Fruit fly (Drosophila melanogaster) whole organism, wandering third instar larva: ENCODE data around the gene Pka-C3.
A peak's percentile ranks its signal among the peaks of the same experiment; 100 is the strongest.

Experiments used
- Abd-B ChIP-seq: fragments of >200 bp; optimal IDR thresholded peaks from 2 replicates; lab custom pipeline; 2017; ENCODE audit warnings: missing biosample characterization, missing genetic modification characterization
- CG32264 ChIP-seq: fragments of 200-800 bp; sonication (Bioruptor generic); optimal IDR thresholded peaks from 2 replicates; lab custom pipeline; 2016; ENCODE audit warnings: missing biosample characterization, missing genetic modification characterization
- Dfd ChIP-seq: fragments of >200 bp; optimal IDR thresholded peaks from 2 replicates; lab custom pipeline; 2017; ENCODE audit warnings: missing biosample characterization, missing genetic modification characterization
- Dif ChIP-seq: fragments of 200-275, 200-300 bp; sonication (Bioruptor generic); optimal IDR thresholded peaks from 2 replicates; lab custom pipeline; 2018; ENCODE audit warnings: missing biosample characterization, missing genetic modification characterization; ENCODE audit not compliant: partially characterized antibody
- GATAd ChIP-seq: sonication (Bioruptor generic); optimal IDR thresholded peaks from 2 replicates; lab custom pipeline; 2016; ENCODE audit warnings: missing biosample characterization, missing genetic modification characterization
- HLH106 ChIP-seq: fragments of 200-800 bp; optimal IDR thresholded peaks from 3 replicates; lab custom pipeline; 2019; ENCODE audit warnings: missing biosample characterization, mild to moderate bottlenecking, missing genetic modification characterization, moderate library complexity
- Hnf4 ChIP-seq: fragments of 200-800 bp; sonication (Bioruptor generic); optimal IDR thresholded peaks from 2 replicates; lab custom pipeline; 2016; ENCODE audit warnings: missing biosample characterization, mild to moderate bottlenecking, missing genetic modification characterization
- Myc ChIP-seq: fragments of >200 bp; optimal IDR thresholded peaks from 2 replicates; lab custom pipeline; 2017
- N ChIP-seq: fragments of >200 bp; optimal IDR thresholded peaks from 2 replicates; lab custom pipeline; 2018; ENCODE audit warnings: missing biosample characterization, missing external identifiers, missing genetic modification characterization
- Sp1 ChIP-seq: fragments of 200-800 bp; sonication (Bioruptor generic); optimal IDR thresholded peaks from 3 replicates; lab custom pipeline; 2019; ENCODE audit warnings: missing biosample characterization, mild to moderate bottlenecking, missing genetic modification characterization, moderate library complexity
- Vsx2 ChIP-seq: fragments of 200-300, 225-300 bp; sonication (Bioruptor generic); optimal IDR thresholded peaks from 2 replicates; lab custom pipeline; 2018; ENCODE audit warnings: missing biosample characterization, missing genetic modification characterization; ENCODE audit not compliant: partially characterized antibody
- br ChIP-seq: fragments of 200-800 bp; sonication (Bioruptor generic); optimal IDR thresholded peaks from 2 replicates; lab custom pipeline; 2016; ENCODE audit warnings: missing biosample characterization, missing genetic modification characterization
- brk ChIP-seq: fragments of 200-800 bp; sonication (Bioruptor generic); optimal IDR thresholded peaks from 2 replicates; lab custom pipeline; 2016; ENCODE audit warnings: missing biosample characterization, mild to moderate bottlenecking, missing genetic modification characterization
- dmrt93B ChIP-seq: fragments of 200-800 bp; sonication (Bioruptor generic); optimal IDR thresholded peaks from 2 replicates; lab custom pipeline; 2018; ENCODE audit warnings: missing biosample characterization, mild to moderate bottlenecking, missing genetic modification characterization
- dsf ChIP-seq: sonication (Bioruptor generic); optimal IDR thresholded peaks from 2 replicates; lab custom pipeline; 2016; ENCODE audit warnings: missing biosample characterization, missing genetic modification characterization, borderline replicate concordance
- ey ChIP-seq: fragments of 200-800 bp; sonication (Bioruptor generic); optimal IDR thresholded peaks from 2 replicates; lab custom pipeline; 2016; ENCODE audit warnings: missing biosample characterization, missing genetic modification characterization
- foxo ChIP-seq, 2 experiments: fragments of 200-800 bp; sonication (Bioruptor generic); optimal IDR thresholded peaks; 2 replicates in 1 of 2; 3 replicates in 1 of 2; lab custom pipeline; 2016 to 2017; ENCODE audit warnings: missing biosample characterization in 2 of 2, missing genetic modification characterization in 2 of 2
- fru ChIP-seq: fragments of 200-800 bp; sonication (Bioruptor generic); optimal IDR thresholded peaks from 3 replicates; lab custom pipeline; 2016; ENCODE audit warnings: missing biosample characterization, mild to moderate bottlenecking, missing genetic modification characterization
- h ChIP-seq: fragments of 200-800 bp; sonication (Bioruptor generic); optimal IDR thresholded peaks from 3 replicates; lab custom pipeline; 2016; ENCODE audit warnings: missing biosample characterization, mild to moderate bottlenecking, missing genetic modification characterization
- jim ChIP-seq: fragments of 175-275, 200-325 bp; sonication (Bioruptor generic); optimal IDR thresholded peaks from 2 replicates; lab custom pipeline; 2016; ENCODE audit warnings: missing biosample characterization, mild to moderate bottlenecking, missing genetic modification characterization
- lola ChIP-seq: fragments of >200 bp; optimal IDR thresholded peaks from 2 replicates; lab custom pipeline; 2017; ENCODE audit warnings: missing biosample characterization, missing genetic modification characterization
- rgr ChIP-seq: fragments of 200-800 bp; sonication (Bioruptor generic); optimal IDR thresholded peaks from 3 replicates; lab custom pipeline; 2016; ENCODE audit warnings: missing biosample characterization, mild to moderate bottlenecking, missing genetic modification characterization
- sage ChIP-seq: fragments of 200-800 bp; sonication (Bioruptor generic); optimal IDR thresholded peaks from 2 replicates; lab custom pipeline; 2016; ENCODE audit warnings: missing biosample characterization, mild to moderate bottlenecking, missing genetic modification characterization
- sv ChIP-seq: fragments of 200-800 bp; sonication (Bioruptor generic); optimal IDR thresholded peaks from 3 replicates; lab custom pipeline; 2016; ENCODE audit warnings: missing biosample characterization, missing genetic modification characterization
- tai ChIP-seq: sonication (Bioruptor generic); optimal IDR thresholded peaks from 2 replicates; lab custom pipeline; 2016; ENCODE audit warnings: missing biosample characterization, missing genetic modification characterization
- usp ChIP-seq: fragments of >200 bp; optimal IDR thresholded peaks from 2 replicates; lab custom pipeline; 2017; ENCODE audit warnings: missing biosample characterization, missing genetic modification characterization
- woc ChIP-seq: sonication (Bioruptor generic); optimal IDR thresholded peaks from 2 replicates; lab custom pipeline; 2016; ENCODE audit warnings: missing biosample characterization, mild to moderate bottlenecking, missing genetic modification characterization

The Pka-C3 gene

DNA sequence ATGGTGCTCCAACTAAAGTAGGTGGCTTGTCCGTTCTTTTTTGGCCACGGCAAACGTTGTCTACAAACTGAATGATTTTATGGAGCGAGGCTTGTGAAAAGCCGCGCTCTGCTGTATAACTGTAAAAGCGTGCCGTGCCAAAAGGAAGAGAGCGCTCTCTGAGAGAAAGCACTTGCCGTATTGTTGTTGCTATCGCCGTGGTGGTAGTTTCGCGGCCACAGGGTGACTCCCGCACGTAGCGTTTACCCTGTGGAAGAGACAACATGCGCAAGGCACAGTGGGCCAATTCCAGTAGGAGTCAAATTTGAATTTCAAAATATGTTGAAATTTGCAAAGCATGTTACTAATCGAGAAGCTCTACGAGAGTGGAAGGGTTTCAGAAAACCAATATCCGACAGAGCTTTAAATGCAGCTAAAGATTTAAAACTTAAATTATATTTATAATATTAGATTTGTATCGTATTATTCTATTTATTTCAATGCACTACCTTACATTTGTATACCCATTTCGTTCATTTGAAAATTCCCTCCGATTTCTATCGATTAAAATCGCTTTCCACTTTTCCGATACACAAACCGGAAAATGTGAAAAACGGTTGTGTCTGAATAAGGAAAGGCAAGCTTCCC lies 29.7 kb downstream of the Pka-C3 start, which contains the start of gene sff:
Gene sff, minus strand, starts transcription at position 51 of the 627 bp plus-strand sequence.
- TF ChIP-seq CG32264 (GFP tag; lab: Kevin White, UChicago) (no peak), fru (GFP tag; lab: Kevin White, UChicago) (peak; percentile 11), sv (GFP tag; lab: Kevin White, UChicago) (peak; percentile 76), Myc (lab: Kevin White, UChicago) (no peak), Dif (GFP tag; lab: Kevin White, UChicago) (peak; percentile 37), HLH106 (tag; lab: Kevin White, UChicago) (peak; percentile 39), h (GFP tag; lab: Kevin White, UChicago) (no peak), foxo (GFP tag; optimal IDR thresholded peaks at IDR 0.05; lab: Kevin White, UChicago) (peak in 1 of 2 experiments; percentile 24)

DNA sequence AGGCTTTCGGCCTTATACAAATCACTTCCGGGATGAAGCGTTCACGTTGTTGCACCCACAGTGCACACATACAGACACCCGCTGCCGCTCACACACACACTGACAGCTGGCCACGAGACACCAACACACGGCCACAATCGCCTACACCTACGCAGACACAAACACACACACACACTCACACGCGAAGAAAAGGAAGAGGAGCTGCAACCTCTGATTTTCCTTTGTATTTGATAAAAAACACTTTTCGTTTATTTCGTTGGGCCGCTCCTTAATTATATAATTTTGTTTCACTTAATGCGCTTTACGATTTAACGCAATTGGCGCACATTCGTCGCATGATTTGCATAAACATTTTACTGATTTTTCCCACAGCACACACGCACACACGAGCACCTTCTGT lies 30.3 kb downstream of the Pka-C3 start:
- TF ChIP-seq lola (GFP tag; lab: Kevin White, UChicago): no peak
- no peak for TF ChIP-seq usp
- peak; percentile 57 for TF ChIP-seq Dfd (GFP tag; lab: Kevin White, UChicago)
- TF ChIP-seq dmrt93B: no peak
- no peak for TF ChIP-seq dsf (GFP tag; lab: Kevin White, UChicago)
- TF ChIP-seq jim (GFP tag; lab: Kevin White, UChicago): no peak

DNA sequence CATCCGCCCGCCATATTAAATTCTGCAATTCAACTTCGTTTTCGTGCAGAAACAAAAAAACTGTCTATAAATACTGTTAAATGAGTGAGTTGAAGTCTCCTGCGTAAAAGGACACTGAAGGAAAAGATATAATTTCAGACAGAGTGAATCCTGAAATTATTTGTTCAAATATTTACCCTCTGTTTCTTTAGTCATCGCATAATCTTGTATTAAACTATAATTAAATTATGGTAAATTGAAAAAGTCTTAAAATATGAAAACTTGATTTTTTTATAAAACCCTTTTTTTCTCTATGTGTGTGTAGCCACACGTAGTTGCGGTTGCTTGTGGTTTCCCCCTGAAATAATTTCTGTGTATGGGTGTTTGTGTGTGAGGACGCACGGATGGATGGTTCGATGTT lies 31.2 kb downstream of the Pka-C3 start:
- TF ChIP-seq dmrt93B (no peak), rgr (GFP tag; lab: Kevin White, UChicago) (peak; percentile 10), h (GFP tag; lab: Kevin White, UChicago) (peak; percentile 27), Sp1 (GFP tag; lab: Kevin White, UChicago) (peak; percentile 13), brk (GFP tag; lab: Kevin White, UChicago) (no peak), HLH106 (tag; lab: Kevin White, UChicago) (peak; percentile 12), fru (GFP tag; lab: Kevin White, UChicago) (peak; percentile 14)

DNA sequence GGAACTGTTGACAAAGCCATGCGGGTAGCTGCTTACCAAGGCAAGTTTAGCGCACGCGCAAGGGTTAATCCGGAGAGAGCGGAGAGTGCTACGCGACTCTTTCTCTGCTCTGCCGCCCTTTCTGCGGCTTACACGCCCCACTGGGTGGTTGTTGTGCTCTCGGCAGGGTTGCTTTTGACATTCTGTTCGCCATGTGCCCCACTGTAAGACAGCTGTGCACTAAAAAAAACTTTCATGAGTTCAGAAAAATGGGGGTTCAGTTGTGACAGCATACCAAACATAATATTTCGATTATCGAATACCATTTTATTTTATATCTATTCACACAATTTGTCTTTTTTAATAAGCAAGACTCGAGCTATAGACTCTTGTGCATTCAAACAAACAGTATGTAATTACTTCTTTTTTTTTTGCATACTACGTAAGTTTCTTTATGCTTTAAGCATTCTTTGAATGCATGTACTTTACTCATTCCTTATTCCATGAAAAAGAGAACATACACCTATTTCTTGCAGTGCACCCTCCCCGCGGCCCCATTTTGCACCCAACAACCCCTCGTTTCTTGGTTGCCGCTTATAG lies 33.5 kb downstream of the Pka-C3 start:
- TF ChIP-seq dsf (GFP tag; lab: Kevin White, UChicago) (no peak), sv (GFP tag; lab: Kevin White, UChicago) (no peak), Sp1 (GFP tag; lab: Kevin White, UChicago) (peak; percentile 26), h (GFP tag; lab: Kevin White, UChicago) (no peak), N (GFP tag; lab: Kevin White, UChicago) (no peak), foxo (GFP tag; optimal IDR thresholded peaks at IDR 0.05; lab: Kevin White, UChicago) (peak in 1 of 2 experiments; percentile 32), fru (GFP tag; lab: Kevin White, UChicago) (peak; percentile 20), dmrt93B (no peak)

DNA sequence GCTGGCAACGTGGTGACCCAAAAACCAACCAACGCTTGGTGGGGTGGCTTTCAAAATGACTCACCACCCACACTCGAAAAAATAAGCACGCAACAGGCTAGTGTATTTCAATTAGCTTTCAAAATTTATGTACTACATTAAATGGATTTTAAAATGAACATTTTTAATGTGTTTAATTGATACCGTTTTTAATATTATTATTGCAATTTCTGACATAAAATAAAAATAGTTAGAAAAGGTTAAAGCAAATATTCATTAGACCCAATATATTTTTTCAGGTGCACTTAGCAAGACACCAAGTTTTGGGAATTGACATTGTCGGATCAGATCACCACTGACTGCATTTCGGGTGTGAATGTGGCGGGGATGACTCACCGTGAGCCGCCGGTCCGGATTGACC lies 48.3 kb downstream of the Pka-C3 start:
- no peak for TF ChIP-seq woc
- no peak for TF ChIP-seq usp
- TF ChIP-seq br (GFP tag; lab: Kevin White, UChicago): no peak
- no peak for TF ChIP-seq Hnf4 (GFP tag; lab: Kevin White, UChicago)
- TF ChIP-seq GATAd (GFP tag; lab: Kevin White, UChicago): no peak

DNA sequence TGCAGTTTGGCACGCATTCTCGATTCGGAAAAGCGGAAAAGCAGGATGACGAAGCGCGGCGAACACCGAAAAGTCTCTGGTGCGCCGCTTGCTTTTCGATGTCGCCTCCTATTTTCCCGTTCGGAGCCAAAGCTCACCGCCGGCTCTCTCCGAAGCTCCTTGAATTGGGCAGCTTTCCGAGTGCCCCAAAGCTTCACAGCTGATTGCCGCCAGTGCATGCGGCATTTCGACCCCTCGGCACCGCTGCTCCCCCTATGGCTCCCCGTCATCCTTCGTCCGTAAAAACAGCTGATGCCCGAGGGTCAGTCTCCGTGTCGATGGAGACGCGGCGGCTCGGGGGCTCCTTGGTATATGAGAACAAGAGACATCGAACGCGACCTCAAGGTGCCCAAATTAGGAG lies 55.6 kb downstream of the Pka-C3 start, which contains the start of gene pHCl-1:
Gene pHCl-1, minus strand, starts transcription at position 78 of the 400 bp plus-strand sequence.
- no peak for TF ChIP-seq ey
- TF ChIP-seq dsf (GFP tag; lab: Kevin White, UChicago): no peak
- no peak for TF ChIP-seq br (GFP tag; lab: Kevin White, UChicago)
- no peak for TF ChIP-seq dmrt93B
- TF ChIP-seq tai: no peak
- TF ChIP-seq GATAd (GFP tag; lab: Kevin White, UChicago): no peak
- no peak for TF ChIP-seq Abd-B
- no peak for TF ChIP-seq Vsx2 (GFP tag; lab: Kevin White, UChicago)
- TF ChIP-seq Dfd (GFP tag; lab: Kevin White, UChicago): no peak
- TF ChIP-seq sage (GFP tag; lab: Kevin White, UChicago): no peak
- no peak for TF ChIP-seq Dif (GFP tag; lab: Kevin White, UChicago)
